Fruit fly (Drosophila melanogaster): Measurements from ENCODE around the gene hth.
A peak's percentile ranks its signal among the peaks of the same experiment; 100 is the strongest.

The hth gene

dm6 chr3R:10616772-10617400 lies 22.5 kb downstream of the hth start (continued):
- TF ChIP-seq CG8765 (GFP tag; IDR thresholded peaks at IDR 0.05), result no peak
- no peak for TF ChIP-seq crc (GFP tag; optimal IDR thresholded peaks at IDR 0.05)
- no peak for TF ChIP-seq jigr1 (GFP tag; IDR thresholded peaks at IDR 0.05)
- TF ChIP-seq CG11093 (GFP tag; IDR thresholded peaks at IDR 0.05), result no peak
- no peak for TF ChIP-seq Atf6 (GFP tag; IDR thresholded peaks at IDR 0.05)
- no peak for TF ChIP-seq bcd (GFP tag; optimal IDR thresholded peaks at IDR 0.05)
- no peak for TF ChIP-seq HmgZ (tag; optimal IDR thresholded peaks at IDR 0.05)
- TF ChIP-seq sqz (GFP tag; optimal IDR thresholded peaks at IDR 0.05), result peak; percentile 94
- no peak for TF ChIP-seq ttk (GFP tag; IDR thresholded peaks at IDR 0.05)
- no peak for TF ChIP-seq Ets65A (GFP tag)
- TF ChIP-seq Doc2 (GFP tag; IDR thresholded peaks at IDR 0.05), result no peak
- peak; percentile 71; the same call in 1 of the 2 replicates for TF ChIP-seq Drgx (GFP tag; IDR thresholded peaks at IDR 0.05)
- TF ChIP-seq CG11695 (GFP tag; IDR thresholded peaks at IDR 0.05), result no peak
- TF ChIP-seq CG3995 (GFP tag; optimal IDR thresholded peaks at IDR 0.05), result no peak
- 0 out of 2 replicates have a peak, but pooled peaks have one; percentile 23 for TF ChIP-seq rib (GFP tag; IDR thresholded peaks at IDR 0.05)
- TF ChIP-seq CG10979 (tag; optimal IDR thresholded peaks at IDR 0.05), result no peak
- no peak for TF ChIP-seq CG31441 (GFP tag; IDR thresholded peaks at IDR 0.05)
- TF ChIP-seq repo (GFP tag; optimal IDR thresholded peaks at IDR 0.05), result no peak
- no peak for TF ChIP-seq ftz-f1 (GFP tag; optimal IDR thresholded peaks at IDR 0.05)
- no peak for TF ChIP-seq caup (GFP tag; optimal IDR thresholded peaks at IDR 0.05; ENCODE audit: severe bottlenecking)
- peak in 1 of 2 experiments; percentile 57 for TF ChIP-seq Pdp1 (GFP tag; optimal IDR thresholded peaks at IDR 0.05)
- no peak for TF ChIP-seq Bdp1 (GFP tag; optimal IDR thresholded peaks at IDR 0.05)
- TF ChIP-seq pnt (GFP tag; optimal IDR thresholded peaks at IDR 0.05), result no peak
- TF ChIP-seq CoRest (tag; optimal IDR thresholded peaks at IDR 0.05), result peak; percentile 31
- no peak for TF ChIP-seq Dfd (GFP tag; optimal IDR thresholded peaks at IDR 0.05)
- no peak for TF ChIP-seq CG11723 (GFP tag; optimal IDR thresholded peaks at IDR 0.05)
- no peak for TF ChIP-seq CG2678 (tag; optimal IDR thresholded peaks at IDR 0.05)
- peak; percentile 69 for TF ChIP-seq nom (GFP tag; optimal IDR thresholded peaks at IDR 0.05)
- no peak for TF ChIP-seq CG11085 (GFP tag; IDR thresholded peaks at IDR 0.05)
- TF ChIP-seq tx (GFP tag; optimal IDR thresholded peaks at IDR 0.05), result no peak
- TF ChIP-seq jing (GFP tag; optimal IDR thresholded peaks at IDR 0.05), result no peak
- TF ChIP-seq Fer2 (tag; optimal IDR thresholded peaks at IDR 0.05), result no peak
- no peak for TF ChIP-seq luna (GFP tag; optimal IDR thresholded peaks at IDR 0.05)
- no peak for TF ChIP-seq en (GFP tag; optimal IDR thresholded peaks at IDR 0.05)
- peak; percentile 93 for TF ChIP-seq Nf-YB (GFP tag; optimal IDR thresholded peaks at IDR 0.05)
- TF ChIP-seq CG10543 (GFP tag; optimal IDR thresholded peaks at IDR 0.05), result no peak
- TF ChIP-seq nerfin-1 (tag; optimal IDR thresholded peaks at IDR 0.05), result no peak
- no peak for TF ChIP-seq HLH4C (GFP tag; IDR thresholded peaks at IDR 0.05; ENCODE audit: partially characterized antibody)
- no peak for TF ChIP-seq CG17829 (tag; optimal IDR thresholded peaks at IDR 0.05)
- no peak for TF ChIP-seq CG10959 (GFP tag; IDR thresholded peaks at IDR 0.05)
- TF ChIP-seq CG30020 (tag; optimal IDR thresholded peaks at IDR 0.05), result no peak
- TF ChIP-seq onecut (GFP tag; IDR thresholded peaks at IDR 0.05), result no peak
- no peak for TF ChIP-seq CG17328 (GFP tag; IDR thresholded peaks at IDR 0.05)
- TF ChIP-seq tio (GFP tag; optimal IDR thresholded peaks at IDR 0.05), result no peak
- no peak for TF ChIP-seq exex (tag; optimal IDR thresholded peaks at IDR 0.05)
- no peak for TF ChIP-seq unpg (GFP tag; optimal IDR thresholded peaks at IDR 0.05)
- TF ChIP-seq ro (GFP tag; IDR thresholded peaks at IDR 0.05), result no peak
- 0 out of 3 replicates have a peak, but pooled peaks have one; percentile 9 for TF ChIP-seq CG17361 (GFP tag; IDR thresholded peaks at IDR 0.05)
- peak; percentile 99 for TF ChIP-seq CG3838 (GFP tag; optimal IDR thresholded peaks at IDR 0.05)
- no peak for TF ChIP-seq lov (optimal IDR thresholded peaks at IDR 0.05)
- TF ChIP-seq lov (GFP tag; IDR thresholded peaks at IDR 0.05), result no peak
- TF ChIP-seq Rx (GFP tag; IDR thresholded peaks at IDR 0.05), result no peak

Data from whole organism, embryonic.